Worm (Caenorhabditis elegans) whole organism, L1 larva: Measurements from ENCODE around the gene gpd-1.

Source experiments
- C16A3.4 ChIP-seq: fragments of 150-350 bp; optimal IDR thresholded peaks from 2 replicates; lab custom pipeline; 2014; ENCODE audit warnings: missing biosample characterization, missing genetic modification characterization
- C34B4.2 ChIP-seq: sonication (generic microtip); optimal IDR thresholded peaks from 2 replicates; lab custom pipeline; 2017; ENCODE audit warnings: mild to moderate bottlenecking, missing genetic modification characterization, missing compliant biosample characterization
- alr-1 ChIP-seq: fragments of 200-800 bp; sonication (Bioruptor generic); optimal IDR thresholded peaks from 2 replicates; lab custom pipeline; 2018; ENCODE audit warnings: borderline replicate concordance, mild to moderate bottlenecking, missing genetic modification characterization, missing compliant biosample characterization
- blmp-1 ChIP-seq: fragments of 150-350 bp; optimal IDR thresholded peaks from 2 replicates; lab custom pipeline; 2014; ENCODE audit warnings: missing biosample characterization, missing genetic modification characterization
- ceh-8 ChIP-seq: fragments of 200-800 bp; sonication (Bioruptor generic); optimal IDR thresholded peaks from 2 replicates; lab custom pipeline; 2018; ENCODE audit warnings: mild to moderate bottlenecking, missing genetic modification characterization, moderate library complexity, missing compliant biosample characterization
- ceh-90 ChIP-seq: sonication (generic microtip); optimal IDR thresholded peaks from 2 replicates; lab custom pipeline; 2016; ENCODE audit warnings: missing genetic modification characterization, missing compliant biosample characterization
- ces-1 ChIP-seq: fragments of 150-350 bp; optimal IDR thresholded peaks from 2 replicates; lab custom pipeline; 2014; ENCODE audit warnings: missing biosample characterization, missing genetic modification reagents, missing genetic modification characterization
- dpl-1 ChIP-seq, 3 experiments: fragments of 150-350 bp in 2 of 3; sonication (generic microtip) in 1 of 3; optimal IDR thresholded peaks; 2 replicates each; lab custom pipeline; 2014 to 2017; ENCODE audit warnings: missing biosample characterization in 3 of 3, missing genetic modification characterization in 3 of 3, missing genetic modification reagents in 3 of 3
- dsc-1 ChIP-seq: sonication (generic microtip); optimal IDR thresholded peaks from 2 replicates; lab custom pipeline; 2016; ENCODE audit warnings: mild to moderate bottlenecking, missing genetic modification characterization, missing compliant biosample characterization
- efl-1 ChIP-seq, 4 experiments: fragments of 150-350 bp; optimal IDR thresholded peaks in 3 of 4; peaks in 1 of 4; 1 replicate in 1 of 4; 2 replicates in 3 of 4; lab custom pipeline; 2014; ENCODE audit warnings: missing biosample characterization in 2 of 4, missing genetic modification characterization in 2 of 4, missing genetic modification reagents in 2 of 4
- egl-13 ChIP-seq: sonication (generic microtip); optimal IDR thresholded peaks from 2 replicates; lab custom pipeline; 2016; ENCODE audit warnings: missing genotype, missing genetic modification reagents, missing genetic modification characterization, missing compliant biosample characterization
- elt-2 ChIP-seq: sonication (generic microtip); optimal IDR thresholded peaks from 2 replicates; lab custom pipeline; 2016; ENCODE audit warnings: missing genetic modification characterization, mild to moderate bottlenecking, inconsistent platforms, missing compliant biosample characterization, missing genetic modification reagents
- fkh-4 ChIP-seq: sonication (generic microtip); optimal IDR thresholded peaks from 2 replicates; lab custom pipeline; 2016; ENCODE audit warnings: missing compliant biosample characterization, missing genetic modification characterization, borderline replicate concordance
- fkh-8 ChIP-seq: sonication (generic microtip); optimal IDR thresholded peaks from 2 replicates; lab custom pipeline; 2016; ENCODE audit warnings: mild to moderate bottlenecking, missing genetic modification characterization, missing compliant biosample characterization
- fos-1 ChIP-seq: fragments of 150-350 bp; optimal IDR thresholded peaks from 2 replicates; lab custom pipeline; 2014; ENCODE audit warnings: missing biosample characterization, missing genetic modification characterization
- grh-1 ChIP-seq: fragments of 200-800 bp; sonication (Bioruptor generic); IDR thresholded peaks from 2 replicates; pipeline ENCODE4 v1.3.6; 2022; ENCODE audit warnings: missing genetic modification reagents, missing genetic modification characterization, missing compliant biosample characterization
- hlh-4 ChIP-seq: sonication (generic microtip); optimal IDR thresholded peaks from 2 replicates; lab custom pipeline; 2016; ENCODE audit warnings: mild to moderate bottlenecking, missing genetic modification characterization, missing compliant biosample characterization
- hpl-2 ChIP-seq: fragments of 150-350 bp; optimal IDR thresholded peaks from 2 replicates; lab custom pipeline; 2014; ENCODE audit warnings: missing biosample characterization, missing genetic modification reagents, missing genetic modification characterization
- irx-1 ChIP-seq: sonication (generic microtip); optimal IDR thresholded peaks from 2 replicates; lab custom pipeline; 2016; ENCODE audit warnings: missing genetic modification characterization, missing compliant biosample characterization
- isw-1 ChIP-seq: fragments of 200-800 bp; sonication (Bioruptor generic); IDR thresholded peaks from 2 replicates; pipeline ENCODE4 v1.3.6; 2022; ENCODE audit warnings: missing genetic modification characterization, missing compliant biosample characterization
- lin-13 ChIP-seq: fragments of 150-350 bp; optimal IDR thresholded peaks from 2 replicates; lab custom pipeline; 2014; ENCODE audit warnings: missing biosample characterization, missing genetic modification reagents, missing genetic modification characterization
- lin-14 ChIP-seq: fragments of 200-800 bp; sonication (Bioruptor generic); optimal IDR thresholded peaks from 2 replicates; lab custom pipeline; 2018; ENCODE audit warnings: mild to moderate bottlenecking, missing genetic modification characterization, moderate library complexity, missing compliant biosample characterization
- lin-15B ChIP-seq: fragments of 150-350 bp; sonication (generic microtip); optimal IDR thresholded peaks from 3 replicates; lab custom pipeline; 2014; ENCODE audit warnings: missing biosample characterization, missing genetic modification characterization
- lin-35 ChIP-seq, 2 experiments: fragments of 150-350 bp; optimal IDR thresholded peaks; 2 replicates each; lab custom pipeline; 2014; ENCODE audit warnings: missing biosample characterization in 2 of 2, missing genetic modification characterization in 2 of 2, missing genetic modification reagents in 2 of 2
- lsy-2 ChIP-seq, 2 experiments: fragments of 150-350 bp; optimal IDR thresholded peaks; 2 replicates each; lab custom pipeline; 2014; ENCODE audit warnings: missing biosample characterization in 2 of 2, missing genetic modification characterization in 2 of 2
- mab-9 ChIP-seq: fragments of 200-800 bp; sonication (Bioruptor generic); IDR thresholded peaks from 2 replicates; pipeline ENCODE4 v1.3.6; 2022; ENCODE audit warnings: missing genetic modification reagents, missing genetic modification characterization, missing compliant biosample characterization
- mep-1 ChIP-seq: fragments of 150-350 bp; optimal IDR thresholded peaks from 2 replicates; lab custom pipeline; 2014; ENCODE audit warnings: missing biosample characterization, missing genetic modification characterization
- nhr-11 ChIP-seq: fragments of 150-350 bp; optimal IDR thresholded peaks from 2 replicates; lab custom pipeline; 2014; ENCODE audit warnings: missing biosample characterization, missing genetic modification characterization
- nhr-12 ChIP-seq: sonication (generic microtip); optimal IDR thresholded peaks from 2 replicates; lab custom pipeline; 2017; ENCODE audit warnings: missing biosample characterization, missing genetic modification characterization
- nhr-28 ChIP-seq: fragments of 150-350 bp; optimal IDR thresholded peaks from 2 replicates; lab custom pipeline; 2014; ENCODE audit warnings: missing biosample characterization, missing genetic modification characterization
- nhr-47 ChIP-seq: sonication (generic microtip); optimal IDR thresholded peaks from 2 replicates; lab custom pipeline; 2016; ENCODE audit warnings: mild to moderate bottlenecking, missing genetic modification characterization, moderate library complexity, missing compliant biosample characterization
- nhr-71 ChIP-seq: sonication (generic microtip); optimal IDR thresholded peaks from 2 replicates; lab custom pipeline; 2016; ENCODE audit warnings: mild to moderate bottlenecking, missing genetic modification characterization, moderate library complexity, missing compliant biosample characterization
- nhr-77 ChIP-seq: fragments of 150-350 bp; optimal IDR thresholded peaks from 2 replicates; lab custom pipeline; 2014; ENCODE audit warnings: missing biosample characterization, missing genetic modification characterization
- nhr-84 ChIP-seq: sonication (generic microtip); optimal IDR thresholded peaks from 2 replicates; lab custom pipeline; 2017; ENCODE audit warnings: missing biosample characterization, missing genetic modification characterization
- nhr-85 ChIP-seq: sonication (generic microtip); peaks from one replicate; lab custom pipeline; 2016; ENCODE audit warnings: missing genetic modification characterization, inconsistent platforms, missing compliant biosample characterization
- pag-3 ChIP-seq: sonication (generic microtip); optimal IDR thresholded peaks from 2 replicates; lab custom pipeline; 2017; ENCODE audit warnings: missing genetic modification characterization, mild to moderate bottlenecking, missing compliant biosample characterization, antibody characterized with exemption, borderline replicate concordance; ENCODE audit not compliant: insufficient read depth
- pax-3 ChIP-seq: fragments of 200-800 bp; sonication (Bioruptor generic); optimal IDR thresholded peaks from 2 replicates; lab custom pipeline; 2018; ENCODE audit warnings: mild to moderate bottlenecking, missing genetic modification characterization, moderate library complexity, missing compliant biosample characterization
- pqm-1 ChIP-seq: sonication (generic microtip); optimal IDR thresholded peaks from 3 replicates; lab custom pipeline; 2017; ENCODE audit warnings: missing biosample characterization, missing genetic modification characterization
- rnt-1 ChIP-seq: sonication (generic microtip); optimal IDR thresholded peaks from 2 replicates; lab custom pipeline; 2016; ENCODE audit warnings: mild to moderate bottlenecking, missing genetic modification characterization, moderate library complexity, missing compliant biosample characterization
- skn-1 ChIP-seq: fragments of 150-350 bp; optimal IDR thresholded peaks from 2 replicates; lab custom pipeline; 2014; ENCODE audit warnings: missing biosample characterization, missing genetic modification characterization
- snu-23 ChIP-seq: sonication (generic microtip); optimal IDR thresholded peaks from 2 replicates; lab custom pipeline; 2016; ENCODE audit warnings: missing genetic modification characterization, missing compliant biosample characterization
- sox-4 ChIP-seq: sonication (generic microtip); optimal IDR thresholded peaks from 2 replicates; lab custom pipeline; 2016; ENCODE audit warnings: missing genetic modification characterization, missing compliant biosample characterization
- sptf-1 ChIP-seq: fragments of 150-350 bp; optimal IDR thresholded peaks from 2 replicates; lab custom pipeline; 2014; ENCODE audit warnings: missing biosample characterization, missing genetic modification characterization
- swsn-7 ChIP-seq: sonication (generic microtip); optimal IDR thresholded peaks from 2 replicates; lab custom pipeline; 2016; ENCODE audit warnings: missing genetic modification characterization, missing compliant biosample characterization
- ztf-11 ChIP-seq, 2 experiments: sonication (generic microtip); optimal IDR thresholded peaks; 2 replicates each; lab custom pipeline; 2016 to 2017; ENCODE audit warnings: missing genetic modification characterization in 2 of 2, missing biosample characterization in 1 of 2, missing compliant biosample characterization in 1 of 2
- ztf-4 ChIP-seq: fragments of 150-350 bp; optimal IDR thresholded peaks from 2 replicates; lab custom pipeline; 2014; ENCODE audit warnings: missing biosample characterization, missing genetic modification characterization

The gpd-1 gene

DNA sequence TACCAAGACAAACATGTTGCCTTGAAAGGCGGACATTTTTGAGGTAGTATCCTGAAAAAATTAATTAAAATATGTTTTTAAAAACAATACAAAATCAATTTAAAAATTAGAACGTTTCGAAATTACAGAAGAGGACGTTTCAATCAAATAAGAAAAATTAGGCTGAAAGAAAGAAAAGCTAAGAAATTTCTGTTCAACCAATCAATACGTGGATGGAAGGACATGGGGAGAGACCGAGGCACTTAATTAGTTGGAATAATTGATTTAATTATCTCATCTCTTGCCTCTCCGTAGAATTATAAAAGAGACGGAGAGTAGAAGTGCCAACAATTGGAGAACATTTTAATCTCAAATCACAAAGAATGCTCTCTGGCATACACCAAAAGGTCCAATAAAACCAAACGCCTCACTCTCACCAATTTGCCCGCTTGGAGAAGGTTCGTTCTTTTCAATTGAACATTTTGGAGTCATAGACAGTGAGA lies 24.3 kb upstream of the gpd-1 start, which contains the start of gene ceh-58:
TSS of gene ceh-58 (minus strand) at position 51 of the 482 bp plus-strand sequence.
- TF ChIP-seq ces-1 (no peak), ceh-8 (peak; percentile 22), efl-1 (optimal IDR thresholded peaks at IDR 0.05; lab: Kevin White, UChicago) (no peak), efl-1 (GFP tag; optimal IDR thresholded peaks at IDR 0.05 in 1 of 2; lab: Kevin White, UChicago) (no peak), nhr-85 (tag; lab: Kevin White, UChicago) (peak; percentile 61), blmp-1 (peak; percentile 36), lin-14 (peak; percentile 33)
- TF ChIP-seq, all 84 proteins: peak for 4

DNA sequence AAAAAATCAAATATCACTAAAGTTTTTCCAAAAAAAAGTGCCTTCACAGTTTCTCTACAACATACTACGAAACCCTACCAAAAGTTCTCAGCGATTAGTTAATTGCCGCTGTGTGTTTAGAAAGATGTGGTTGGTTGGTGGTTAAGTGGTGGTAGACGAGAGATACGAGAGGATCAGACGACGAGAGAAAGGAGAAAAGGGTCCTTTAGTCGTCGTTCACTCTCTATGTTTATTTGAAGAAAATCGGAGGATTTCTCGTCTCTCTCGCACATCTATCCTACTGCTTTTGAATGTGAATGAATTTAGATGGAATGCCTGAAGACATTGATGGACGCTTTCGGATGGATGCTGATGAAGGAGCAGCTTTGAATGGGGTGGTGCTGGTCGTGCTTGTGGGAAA lies 23.1 kb upstream of the gpd-1 start:
- TF ChIP-seq skn-1 (tag; lab: Kevin White, UChicago) (no peak), lin-35 (GFP tag; optimal IDR thresholded peaks at IDR 0.05; lab: Kevin White, UChicago) (peak in 1 of 2 experiments; percentile 14), ztf-4 (no peak), lin-14 (peak; percentile 70), pag-3 (no peak), C34B4.2 (tag; lab: Kevin White, UChicago) (no peak), nhr-28 (tag; lab: Kevin White, UChicago) (no peak), hpl-2 (no peak), pqm-1 (no peak), mep-1 (peak; percentile 40), dsc-1 (tag; lab: Kevin White, UChicago) (peak; percentile 11), efl-1 (optimal IDR thresholded peaks at IDR 0.05; lab: Kevin White, UChicago) (peak; percentile 11 to 14), efl-1 (GFP tag; optimal IDR thresholded peaks at IDR 0.05 in 1 of 2; lab: Kevin White, UChicago) (peak in 1 of 2 experiments; percentile 88), nhr-11 (tag; lab: Kevin White, UChicago) (no peak), irx-1 (tag; lab: Kevin White, UChicago) (no peak), blmp-1 (peak; percentile 52), hlh-4 (tag; lab: Kevin White, UChicago) (no peak), alr-1 (tag; lab: Kevin White, UChicago) (no peak), dpl-1 (GFP tag; optimal IDR thresholded peaks at IDR 0.05; lab: Kevin White, UChicago) (peak in 1 of 3 experiments; percentile 10), nhr-71 (tag; lab: Kevin White, UChicago) (peak; percentile 9), snu-23 (GFP tag; lab: Kevin White, UChicago) (no peak), rnt-1 (peak; percentile 34), grh-1 (GFP tag; lab: Robert Waterston, UW) (no peak), sox-4 (tag; lab: Kevin White, UChicago) (no peak), isw-1 (GFP tag; lab: Robert Waterston, UW) (no peak), sptf-1 (tag; lab: Kevin White, UChicago) (no peak), ces-1 (no peak)

DNA sequence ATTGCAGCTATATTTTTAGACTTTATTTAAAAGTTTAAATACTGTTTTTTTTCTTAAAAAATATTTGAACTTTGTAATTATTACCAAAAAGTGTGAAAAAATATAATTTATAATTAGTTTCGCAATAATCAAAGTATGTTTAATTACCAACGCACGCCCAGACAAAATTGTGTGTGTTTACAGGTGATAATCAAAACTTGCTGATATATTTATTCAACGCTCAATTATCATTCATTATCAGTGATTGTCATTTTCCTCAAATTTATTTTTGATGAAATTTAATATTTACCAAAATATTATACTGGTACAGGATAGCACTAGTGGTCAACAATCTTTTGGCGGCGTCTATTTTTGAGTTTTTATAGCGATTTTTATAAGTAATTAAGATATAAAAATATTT lies 20.9 kb upstream of the gpd-1 start:
- TF ChIP-seq fos-1 (no peak), elt-2 (tag; lab: Kevin White, UChicago) (peak; percentile 8)

DNA sequence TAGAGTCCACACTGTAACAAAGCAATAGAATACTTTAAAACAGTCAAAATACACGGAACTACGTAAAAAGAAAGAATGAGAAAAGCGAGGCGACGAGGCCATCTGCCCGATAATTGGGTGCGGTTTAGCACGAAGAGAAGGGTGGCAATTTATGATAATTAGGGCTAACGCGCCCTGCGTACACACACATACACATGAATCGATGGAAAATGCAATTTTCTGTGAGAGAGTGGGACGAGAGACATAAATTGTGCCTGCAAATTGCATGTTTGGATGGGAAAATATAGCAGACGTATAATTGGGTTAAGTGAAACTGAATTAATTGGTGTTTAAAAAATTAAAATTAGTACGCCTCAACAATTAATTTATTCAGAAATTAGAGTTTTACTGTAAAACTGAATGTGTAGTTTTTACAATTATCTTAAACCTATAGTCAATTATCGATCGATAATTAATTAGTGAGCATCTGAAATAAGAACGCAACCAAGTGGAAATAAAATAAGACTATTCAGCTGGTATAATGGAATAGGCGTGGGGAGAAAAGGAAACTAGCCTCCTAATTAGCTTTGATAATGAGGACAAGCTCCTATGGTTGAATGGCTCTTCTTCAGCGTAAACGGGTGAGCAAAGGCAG lies 20.3 kb upstream of the gpd-1 start:
- TF ChIP-seq C16A3.4 = no peak
- no peak for TF ChIP-seq lin-15B (tag; lab: Kevin White, UChicago)
- TF ChIP-seq pqm-1 = no peak
- TF ChIP-seq fkh-4 (tag; lab: Kevin White, UChicago) = no peak
- no peak for TF ChIP-seq nhr-84 (tag; lab: Kevin White, UChicago)
- no peak for TF ChIP-seq fos-1
- TF ChIP-seq pax-3 (tag; lab: Kevin White, UChicago) = no peak
- TF ChIP-seq egl-13 = no peak
- TF ChIP-seq dsc-1 (tag; lab: Kevin White, UChicago) = peak; percentile 9
- peak; percentile 38 for TF ChIP-seq ceh-8
- TF ChIP-seq nhr-47 = peak; percentile 13
- peak in 1 of 2 experiments; percentile 15 for TF ChIP-seq ztf-11 (tag; optimal IDR thresholded peaks at IDR 0.05; lab: Kevin White, UChicago)
- no peak for TF ChIP-seq mab-9 (GFP tag; lab: Robert Waterston, UW)
- no peak for TF ChIP-seq elt-2 (tag; lab: Kevin White, UChicago)
- TF ChIP-seq swsn-7 (tag; lab: Kevin White, UChicago) = peak; percentile 13
- TF ChIP-seq ceh-90 (tag; lab: Kevin White, UChicago) = no peak
- TF ChIP-seq fkh-8 (tag; lab: Kevin White, UChicago) = no peak
- TF ChIP-seq pag-3 = no peak
- no peak for TF ChIP-seq lin-13 (GFP tag; lab: Kevin White, UChicago)
- no peak for TF ChIP-seq nhr-12 (tag; lab: Kevin White, UChicago)
- no peak for TF ChIP-seq nhr-77 (tag; lab: Kevin White, UChicago)
- peak in 1 of 2 experiments; percentile 9 for TF ChIP-seq lsy-2 (tag; optimal IDR thresholded peaks at IDR 0.05; lab: Kevin White, UChicago)
